Worm (Caenorhabditis elegans) whole organism, L1 larva: Measurements from ENCODE around the gene vha-13.

ENCODE experiments used
- C34B4.2 ChIP-seq: sonication (generic microtip); optimal IDR thresholded peaks from 2 replicates; lab custom pipeline; 2017; ENCODE audit warnings: mild to moderate bottlenecking, missing genetic modification characterization, missing compliant biosample characterization
- aha-1 ChIP-seq: fragments of 150-350 bp; optimal IDR thresholded peaks from 2 replicates; lab custom pipeline; 2014; ENCODE audit warnings: missing biosample characterization, missing genetic modification characterization
- ama-1 ChIP-seq: fragments of 150-350 bp; optimal IDR thresholded peaks from 2 replicates; lab custom pipeline; 2014
- blmp-1 ChIP-seq: fragments of 150-350 bp; optimal IDR thresholded peaks from 2 replicates; lab custom pipeline; 2014; ENCODE audit warnings: missing biosample characterization, missing genetic modification characterization
- ceh-63 ChIP-seq: fragments of 200-800 bp; sonication (Bioruptor generic); optimal IDR thresholded peaks from 2 replicates; lab custom pipeline; 2018; ENCODE audit warnings: mild to moderate bottlenecking, missing genetic modification characterization, missing compliant biosample characterization
- ceh-82 ChIP-seq, 3 experiments: fragments of 150-350 bp in 1 of 3; sonication (generic microtip) in 2 of 3; optimal IDR thresholded peaks; 2 replicates each; lab custom pipeline; 2014 to 2017; ENCODE audit warnings: missing biosample characterization in 3 of 3, missing genetic modification characterization in 3 of 3
- ceh-88 ChIP-seq: fragments of 200-800 bp; sonication (Bioruptor generic); IDR thresholded peaks from 2 replicates; pipeline ENCODE4 v1.3.6; 2022; ENCODE audit warnings: missing genetic modification characterization, missing compliant biosample characterization
- ceh-90 ChIP-seq: sonication (generic microtip); optimal IDR thresholded peaks from 2 replicates; lab custom pipeline; 2016; ENCODE audit warnings: missing genetic modification characterization, missing compliant biosample characterization
- ces-1 ChIP-seq: fragments of 150-350 bp; optimal IDR thresholded peaks from 2 replicates; lab custom pipeline; 2014; ENCODE audit warnings: missing biosample characterization, missing genetic modification reagents, missing genetic modification characterization
- efl-3 ChIP-seq: fragments of 200-800 bp; sonication (Bioruptor generic); optimal IDR thresholded peaks from 2 replicates; lab custom pipeline; 2018; ENCODE audit warnings: mild to moderate bottlenecking, missing genetic modification characterization, missing compliant biosample characterization
- egl-13 ChIP-seq: sonication (generic microtip); optimal IDR thresholded peaks from 2 replicates; lab custom pipeline; 2016; ENCODE audit warnings: missing genotype, missing genetic modification reagents, missing genetic modification characterization, missing compliant biosample characterization
- elt-3 ChIP-seq, 6 experiments: fragments of 150-350 bp in 1 of 6; sonication (generic microtip); optimal IDR thresholded peaks; 2 replicates each; lab custom pipeline; 2017 to 2018; ENCODE audit warnings: missing biosample characterization in 6 of 6, missing genetic modification characterization in 6 of 6, inconsistent platforms in 1 of 6
- ets-5 ChIP-seq: fragments of 200-800 bp; sonication (Bioruptor generic); IDR thresholded peaks from 2 replicates; pipeline ENCODE4 v1.3.6; 2022; ENCODE audit warnings: missing genetic modification characterization, missing compliant biosample characterization
- fkh-10 ChIP-seq: sonication (generic microtip); optimal IDR thresholded peaks from 2 replicates; lab custom pipeline; 2017; ENCODE audit warnings: missing biosample characterization, missing genetic modification reagents, missing genetic modification characterization
- fkh-8 ChIP-seq: sonication (generic microtip); optimal IDR thresholded peaks from 2 replicates; lab custom pipeline; 2016; ENCODE audit warnings: mild to moderate bottlenecking, missing genetic modification characterization, missing compliant biosample characterization
- fos-1 ChIP-seq: fragments of 150-350 bp; optimal IDR thresholded peaks from 2 replicates; lab custom pipeline; 2014; ENCODE audit warnings: missing biosample characterization, missing genetic modification characterization
- grh-1 ChIP-seq: fragments of 200-800 bp; sonication (Bioruptor generic); IDR thresholded peaks from 2 replicates; pipeline ENCODE4 v1.3.6; 2022; ENCODE audit warnings: missing genetic modification reagents, missing genetic modification characterization, missing compliant biosample characterization
- hlh-17 ChIP-seq: fragments of 200-800 bp; sonication (Bioruptor generic); optimal IDR thresholded peaks from 2 replicates; lab custom pipeline; 2018; ENCODE audit warnings: missing genetic modification characterization, mild to moderate bottlenecking, missing compliant biosample characterization, moderate library complexity, borderline replicate concordance
- hpl-2 ChIP-seq: fragments of 150-350 bp; optimal IDR thresholded peaks from 2 replicates; lab custom pipeline; 2014; ENCODE audit warnings: missing biosample characterization, missing genetic modification reagents, missing genetic modification characterization
- irx-1 ChIP-seq: sonication (generic microtip); optimal IDR thresholded peaks from 2 replicates; lab custom pipeline; 2016; ENCODE audit warnings: missing genetic modification characterization, missing compliant biosample characterization
- isw-1 ChIP-seq: fragments of 200-800 bp; sonication (Bioruptor generic); IDR thresholded peaks from 2 replicates; pipeline ENCODE4 v1.3.6; 2022; ENCODE audit warnings: missing genetic modification characterization, missing compliant biosample characterization
- jun-1 ChIP-seq: fragments of 150-350 bp; optimal IDR thresholded peaks from 2 replicates; lab custom pipeline; 2014; ENCODE audit warnings: missing biosample characterization, missing genetic modification reagents, missing genetic modification characterization
- lin-13 ChIP-seq: fragments of 150-350 bp; optimal IDR thresholded peaks from 2 replicates; lab custom pipeline; 2014; ENCODE audit warnings: missing biosample characterization, missing genetic modification reagents, missing genetic modification characterization
- lin-35 ChIP-seq, 2 experiments: fragments of 150-350 bp; optimal IDR thresholded peaks; 2 replicates each; lab custom pipeline; 2014; ENCODE audit warnings: missing biosample characterization in 2 of 2, missing genetic modification characterization in 2 of 2, missing genetic modification reagents in 2 of 2
- lir-3 ChIP-seq: sonication (generic microtip); optimal IDR thresholded peaks from 2 replicates; lab custom pipeline; 2016; ENCODE audit warnings: mild to moderate bottlenecking, missing genetic modification characterization, moderate library complexity, missing compliant biosample characterization; ENCODE audit not compliant: poor library complexity
- lsy-2 ChIP-seq, 2 experiments: fragments of 150-350 bp; optimal IDR thresholded peaks; 2 replicates each; lab custom pipeline; 2014; ENCODE audit warnings: missing biosample characterization in 2 of 2, missing genetic modification characterization in 2 of 2
- mdl-1 ChIP-seq, 2 experiments: fragments of 150-350 bp; optimal IDR thresholded peaks; 2 replicates each; lab custom pipeline; 2014 to 2017; ENCODE audit warnings: missing biosample characterization in 2 of 2, missing genetic modification characterization in 2 of 2, inconsistent platforms in 1 of 2
- mef-2 ChIP-seq: fragments of 150-350 bp; optimal IDR thresholded peaks from 2 replicates; lab custom pipeline; 2014; ENCODE audit warnings: missing biosample characterization, missing genetic modification characterization
- mep-1 ChIP-seq: fragments of 150-350 bp; optimal IDR thresholded peaks from 2 replicates; lab custom pipeline; 2014; ENCODE audit warnings: missing biosample characterization, missing genetic modification characterization
- nhr-11 ChIP-seq: fragments of 150-350 bp; optimal IDR thresholded peaks from 2 replicates; lab custom pipeline; 2014; ENCODE audit warnings: missing biosample characterization, missing genetic modification characterization
- nhr-19 ChIP-seq: fragments of 200-800 bp; sonication (Bioruptor generic); conservative IDR thresholded peaks from 2 replicates; pipeline ENCODE4 v1.3.6; 2022; ENCODE audit warnings: missing genetic modification characterization, missing compliant biosample characterization
- nhr-20 ChIP-seq: sonication (generic microtip); optimal IDR thresholded peaks from 2 replicates; lab custom pipeline; 2016; ENCODE audit warnings: mild to moderate bottlenecking, missing genetic modification characterization, missing compliant biosample characterization
- nhr-28 ChIP-seq: fragments of 150-350 bp; optimal IDR thresholded peaks from 2 replicates; lab custom pipeline; 2014; ENCODE audit warnings: missing biosample characterization, missing genetic modification characterization
- nhr-47 ChIP-seq: sonication (generic microtip); optimal IDR thresholded peaks from 2 replicates; lab custom pipeline; 2016; ENCODE audit warnings: mild to moderate bottlenecking, missing genetic modification characterization, moderate library complexity, missing compliant biosample characterization
- nhr-76 ChIP-seq: sonication (generic microtip); optimal IDR thresholded peaks from 2 replicates; lab custom pipeline; 2017; ENCODE audit warnings: missing biosample characterization, missing genetic modification characterization
- nhr-84 ChIP-seq: sonication (generic microtip); optimal IDR thresholded peaks from 2 replicates; lab custom pipeline; 2017; ENCODE audit warnings: missing biosample characterization, missing genetic modification characterization
- nhr-85 ChIP-seq: sonication (generic microtip); peaks from one replicate; lab custom pipeline; 2016; ENCODE audit warnings: missing genetic modification characterization, inconsistent platforms, missing compliant biosample characterization
- nhr-90 ChIP-seq: sonication (generic microtip); optimal IDR thresholded peaks from 2 replicates; lab custom pipeline; 2016; ENCODE audit warnings: mild to moderate bottlenecking, missing genetic modification characterization, missing compliant biosample characterization; ENCODE audit not compliant: poor library complexity
- pag-3 ChIP-seq: sonication (generic microtip); optimal IDR thresholded peaks from 2 replicates; lab custom pipeline; 2017; ENCODE audit warnings: missing genetic modification characterization, mild to moderate bottlenecking, missing compliant biosample characterization, antibody characterized with exemption, borderline replicate concordance; ENCODE audit not compliant: insufficient read depth
- pax-3 ChIP-seq: fragments of 200-800 bp; sonication (Bioruptor generic); optimal IDR thresholded peaks from 2 replicates; lab custom pipeline; 2018; ENCODE audit warnings: mild to moderate bottlenecking, missing genetic modification characterization, moderate library complexity, missing compliant biosample characterization
- pqm-1 ChIP-seq: sonication (generic microtip); optimal IDR thresholded peaks from 3 replicates; lab custom pipeline; 2017; ENCODE audit warnings: missing biosample characterization, missing genetic modification characterization
- rnt-1 ChIP-seq: sonication (generic microtip); optimal IDR thresholded peaks from 2 replicates; lab custom pipeline; 2016; ENCODE audit warnings: mild to moderate bottlenecking, missing genetic modification characterization, moderate library complexity, missing compliant biosample characterization
- snu-23 ChIP-seq: sonication (generic microtip); optimal IDR thresholded peaks from 2 replicates; lab custom pipeline; 2016; ENCODE audit warnings: missing genetic modification characterization, missing compliant biosample characterization
- sptf-1 ChIP-seq: fragments of 150-350 bp; optimal IDR thresholded peaks from 2 replicates; lab custom pipeline; 2014; ENCODE audit warnings: missing biosample characterization, missing genetic modification characterization
- swsn-7 ChIP-seq: sonication (generic microtip); optimal IDR thresholded peaks from 2 replicates; lab custom pipeline; 2016; ENCODE audit warnings: missing genetic modification characterization, missing compliant biosample characterization
- tbx-2 ChIP-seq: sonication (generic microtip); optimal IDR thresholded peaks from 2 replicates; lab custom pipeline; 2016; ENCODE audit warnings: missing genetic modification characterization, missing compliant biosample characterization
- tlp-1 ChIP-seq: fragments of 150-350 bp; optimal IDR thresholded peaks from 2 replicates; lab custom pipeline; 2014; ENCODE audit warnings: missing biosample characterization, missing genetic modification characterization
- unc-130 ChIP-seq: fragments of 150-350 bp; optimal IDR thresholded peaks from 2 replicates; lab custom pipeline; 2017; ENCODE audit warnings: missing biosample characterization, missing genetic modification characterization, inconsistent platforms
- unc-30 ChIP-seq: sonication (generic microtip); optimal IDR thresholded peaks from 2 replicates; lab custom pipeline; 2017; ENCODE audit warnings: missing biosample characterization, missing genetic modification characterization
- unc-62 ChIP-seq: fragments of 150-350 bp; optimal IDR thresholded peaks from 2 replicates; lab custom pipeline; 2014; ENCODE audit warnings: missing biosample characterization, missing genetic modification reagents, missing genetic modification characterization
- unc-86 ChIP-seq: sonication (generic microtip); optimal IDR thresholded peaks from 2 replicates; lab custom pipeline; 2016; ENCODE audit warnings: missing genetic modification characterization, missing compliant biosample characterization
- vab-15 ChIP-seq: sonication (generic microtip); optimal IDR thresholded peaks from 2 replicates; lab custom pipeline; 2017; ENCODE audit warnings: missing genotype, mild to moderate bottlenecking, missing genetic modification characterization, missing compliant biosample characterization
- zip-4 ChIP-seq: fragments of 200-800 bp; sonication (Bioruptor generic); optimal IDR thresholded peaks from 2 replicates; lab custom pipeline; 2018; ENCODE audit warnings: mild to moderate bottlenecking, missing genetic modification characterization, moderate library complexity, missing compliant biosample characterization
- ztf-4 ChIP-seq: fragments of 150-350 bp; optimal IDR thresholded peaks from 2 replicates; lab custom pipeline; 2014; ENCODE audit warnings: missing biosample characterization, missing genetic modification characterization

The vha-13 gene

ce11 chrV:14350949-14351348 is 560 bp upstream of the vha-13 start (continued):
- TF ChIP-seq pag-3 (tag; lab: Kevin White, UChicago), result no peak
- no peak for TF ChIP-seq mef-2 (tag; lab: Kevin White, UChicago)
- no peak for TF ChIP-seq ceh-90 (tag; lab: Kevin White, UChicago)
- TF ChIP-seq vab-15, result no peak
- no peak for TF ChIP-seq ceh-88 (GFP tag; lab: Robert Waterston, UW)
- TF ChIP-seq rnt-1, result peak; percentile 73
- no peak for TF ChIP-seq unc-62
- TF ChIP-seq swsn-7 (tag; lab: Kevin White, UChicago), result peak; percentile 79
- peak; percentile 60 for TF ChIP-seq isw-1 (GFP tag; lab: Robert Waterston, UW)
- TF ChIP-seq jun-1 (tag; lab: Kevin White, UChicago), result peak; percentile 51
- no peak for TF ChIP-seq ceh-63 (GFP tag; lab: Kevin White, UChicago)
- TF ChIP-seq lin-35 (GFP tag; optimal IDR thresholded peaks at IDR 0.05; lab: Kevin White, UChicago), result peak; percentile 83 to 85
- peak; percentile 77 for TF ChIP-seq tbx-2 (tag; lab: Kevin White, UChicago)
- peak; percentile 35 for TF ChIP-seq irx-1
- TF ChIP-seq elt-3 (tag; optimal IDR thresholded peaks at IDR 0.05; lab: Kevin White, UChicago), result peak in 4 of 6 experiments; percentile 15 to 82 (median 30)
- TF ChIP-seq pqm-1 (tag; lab: Kevin White, UChicago), result no peak
- no peak for TF ChIP-seq C34B4.2 (tag; lab: Kevin White, UChicago)
- peak; percentile 71 for TF ChIP-seq mep-1 (tag; lab: Kevin White, UChicago)
- TF ChIP-seq sptf-1 (tag; lab: Kevin White, UChicago), result no peak
- TF ChIP-seq unc-30 (tag; lab: Kevin White, UChicago), result no peak
- TF ChIP-seq lin-13 (GFP tag; lab: Kevin White, UChicago), result peak; percentile 63
- peak; percentile 51 for TF ChIP-seq unc-130
- no peak for TF ChIP-seq nhr-28 (tag; lab: Kevin White, UChicago)
- peak; percentile 45 for TF ChIP-seq nhr-90
- TF ChIP-seq snu-23 (GFP tag; lab: Kevin White, UChicago), result peak; percentile 91
- no peak for TF ChIP-seq tlp-1
- TF ChIP-seq pax-3 (tag; lab: Kevin White, UChicago), result peak; percentile 85
- TF ChIP-seq efl-3 (GFP tag; lab: Kevin White, UChicago), result no peak
- TF ChIP-seq unc-86 (tag; lab: Kevin White, UChicago), result peak; percentile 73
- peak; percentile 59 to 94 (median 59) for TF ChIP-seq ceh-82 (tag; optimal IDR thresholded peaks at IDR 0.05; lab: Kevin White, UChicago)
- TF ChIP-seq ces-1 (GFP tag; lab: Kevin White, UChicago), result no peak
- TF ChIP-seq ets-5 (GFP tag; lab: Robert Waterston, UW), result no peak
- peak; percentile 64 for TF ChIP-seq blmp-1
- TF ChIP-seq hpl-2 (GFP tag; lab: Kevin White, UChicago), result peak; percentile 38
- peak; percentile 66 for TF ChIP-seq nhr-19 (GFP tag; lab: Robert Waterston, UW)
- TF ChIP-seq nhr-47, result peak; percentile 77
- peak; percentile 85 for TF ChIP-seq nhr-20
- TF ChIP-seq grh-1 (GFP tag; lab: Robert Waterston, UW), result peak; percentile 56; the same call in 1 of the 2 replicates
- peak in 1 of 2 experiments; percentile 64 for TF ChIP-seq mdl-1 (tag; optimal IDR thresholded peaks at IDR 0.05; lab: Kevin White, UChicago)
- TF ChIP-seq fkh-8 (tag; lab: Kevin White, UChicago), result peak; percentile 89
- TF ChIP-seq nhr-84 (tag; lab: Kevin White, UChicago), result no peak
- TF ChIP-seq fkh-10 (GFP tag; lab: Kevin White, UChicago), result peak; percentile 70
- no peak for TF ChIP-seq nhr-76 (tag; lab: Kevin White, UChicago)
- TF ChIP-seq nhr-11 (tag; lab: Kevin White, UChicago), result no peak
- no peak for TF ChIP-seq ama-1 (lab: Kevin White, UChicago)
- TF ChIP-seq hlh-17 (GFP tag; lab: Kevin White, UChicago), result no peak
- TF ChIP-seq zip-4 (GFP tag; lab: Kevin White, UChicago), result no peak
- no peak for TF ChIP-seq aha-1 (tag; lab: Kevin White, UChicago)
- TF ChIP-seq egl-13 (tag; lab: Kevin White, UChicago), result peak; percentile 67
- TF ChIP-seq nhr-85, result peak; percentile 77
- peak; percentile 25 for TF ChIP-seq fos-1 (tag; lab: Kevin White, UChicago)
- TF ChIP-seq lsy-2 (tag; optimal IDR thresholded peaks at IDR 0.05; lab: Kevin White, UChicago), result peak; percentile 58 to 84
- peak; percentile 39 for TF ChIP-seq lir-3 (tag; lab: Kevin White, UChicago)
- TF ChIP-seq ztf-4 (tag; lab: Kevin White, UChicago), result no peak
